Worm (Caenorhabditis elegans) whole organism, L2 larva: Measurements from ENCODE around the gene W01C8.1.

Experiments
- F13H6.1 ChIP-seq: sonication (generic microtip); optimal IDR thresholded peaks from 2 replicates; lab custom pipeline; 2016; ENCODE audit warnings: missing genetic modification characterization, missing compliant biosample characterization
- R02D3.7 ChIP-seq: fragments of 150-350 bp; optimal IDR thresholded peaks from 2 replicates; lab custom pipeline; 2014; ENCODE audit warnings: missing biosample characterization, missing genetic modification characterization
- Y55F3AM.14 ChIP-seq: fragments of 200-800 bp; sonication (Bioruptor generic); optimal IDR thresholded peaks from 2 replicates; lab custom pipeline; 2018; ENCODE audit warnings: mild to moderate bottlenecking, missing genetic modification characterization, missing compliant biosample characterization
- ZK546.5 ChIP-seq: sonication (generic microtip); optimal IDR thresholded peaks from 2 replicates; lab custom pipeline; 2017; ENCODE audit warnings: missing biosample characterization, missing genetic modification characterization
- ama-1 ChIP-seq: fragments of 150-350 bp; optimal IDR thresholded peaks from 2 replicates; lab custom pipeline; 2018; ENCODE audit warnings: inconsistent platforms
- egl-27 ChIP-seq: sonication (generic microtip); optimal IDR thresholded peaks from 3 replicates; lab custom pipeline; 2017; ENCODE audit warnings: missing biosample characterization, missing genetic modification reagents, missing genetic modification characterization
- elt-3 ChIP-seq: sonication (generic microtip); optimal IDR thresholded peaks from 2 replicates; lab custom pipeline; 2017; ENCODE audit warnings: missing biosample characterization, missing genetic modification characterization
- mdl-1 ChIP-seq, 2 experiments: fragments of 150-350 bp in 1 of 2; sonication (generic microtip) in 1 of 2; optimal IDR thresholded peaks; 2 replicates each; lab custom pipeline; 2017; ENCODE audit warnings: missing biosample characterization in 2 of 2, missing genetic modification characterization in 2 of 2
- nhr-25 ChIP-seq: fragments of 150-350 bp; sonication (generic microtip); optimal IDR thresholded peaks from 3 replicates; lab custom pipeline; 2014; ENCODE audit warnings: missing biosample characterization, missing genetic modification characterization
- skn-1 ChIP-seq: sonication (generic microtip); optimal IDR thresholded peaks from 2 replicates; lab custom pipeline; 2017; ENCODE audit warnings: missing biosample characterization, missing genetic modification characterization
- unc-62 ChIP-seq: fragments of 150-350 bp; optimal IDR thresholded peaks from 2 replicates; lab custom pipeline; 2014; ENCODE audit warnings: missing biosample characterization, missing genetic modification reagents, missing genetic modification characterization
- zag-1 ChIP-seq: fragments of 150-350 bp; optimal IDR thresholded peaks from 2 replicates; lab custom pipeline; 2014; ENCODE audit warnings: missing biosample characterization, missing genetic modification characterization
- ztf-1 ChIP-seq: fragments of 200-800 bp; sonication (Bioruptor generic); conservative IDR thresholded peaks from 2 replicates; pipeline ENCODE4 v1.3.6; 2022; ENCODE audit warnings: missing genetic modification characterization, missing compliant biosample characterization

- TF ChIP-seq elt-3 (tag; lab: Kevin White, UChicago) (no peak), mdl-1 (tag; optimal IDR thresholded peaks at IDR 0.05; lab: Kevin White, UChicago) (no peak), egl-27 (tag; lab: Kevin White, UChicago) (no peak), Y55F3AM.14 (GFP tag; lab: Kevin White, UChicago) (peak; percentile 3), nhr-25 (no peak), skn-1 (tag; lab: Kevin White, UChicago) (no peak), zag-1 (tag; lab: Kevin White, UChicago) (no peak), ZK546.5 (tag; lab: Kevin White, UChicago) (no peak), F13H6.1 (tag; lab: Kevin White, UChicago) (peak; percentile 39), ama-1 (lab: Kevin White, UChicago) (no peak), unc-62 (GFP tag; lab: Kevin White, UChicago) (no peak), ztf-1 (GFP tag; lab: Robert Waterston, UW) (no peak), R02D3.7 (tag; lab: Kevin White, UChicago) (no peak)
Measured at ce11 chrX:5707809-5708208, 15.6 kb downstream of the W01C8.1 start.
